Worm (Caenorhabditis elegans): ENCODE data around the gene srv-15.

srv-15 gene

ce11 chrIV:15900158-15900557, 6.2 kb upstream of the srv-15 start:
- no peak for TF ChIP-seq gmeb-1 (tag; optimal IDR thresholded peaks at IDR 0.05)
- TF ChIP-seq nhr-129 (tag; optimal IDR thresholded peaks at IDR 0.05): no peak
- no peak for TF ChIP-seq nhr-77 (tag; optimal IDR thresholded peaks at IDR 0.05)
- TF ChIP-seq ZK546.5 (tag; optimal IDR thresholded peaks at IDR 0.05): no peak
- no peak for TF ChIP-seq sma-3 (GFP tag; optimal IDR thresholded peaks at IDR 0.05)

- TF ChIP-seq gmeb-1 (tag; optimal IDR thresholded peaks at IDR 0.05): peak; percentile 34
- TF ChIP-seq unc-55 (GFP tag; optimal IDR thresholded peaks at IDR 0.05): no peak
Observed at ce11 chrIV:15901123-15901522, 5.3 kb upstream of the srv-15 start, which contains the start of gene Y105C5B.5. Y105C5B.5 (minus strand) TSS chrIV:15901225.

ce11 chrIV:15908251-15908650, 1.9 kb downstream of the srv-15 start:
- TF ChIP-seq unc-39 (tag; optimal IDR thresholded peaks at IDR 0.05) (no peak), unc-62 (GFP tag; optimal IDR thresholded peaks at IDR 0.05) (no peak)

ce11 chrIV:15915061-15915460, 8.7 kb downstream of the srv-15 start:
- no peak for TF ChIP-seq nhr-23 (tag; optimal IDR thresholded peaks at IDR 0.05)
- TF ChIP-seq lin-39 (tag; optimal IDR thresholded peaks at IDR 0.05): no peak
- no peak for TF ChIP-seq skn-1 (tag; optimal IDR thresholded peaks at IDR 0.05)
- TF ChIP-seq lsy-2 (tag; optimal IDR thresholded peaks at IDR 0.05): no peak
- TF ChIP-seq nhr-21 (tag; optimal IDR thresholded peaks at IDR 0.05): no peak
- TF ChIP-seq sma-3 (GFP tag; optimal IDR thresholded peaks at IDR 0.05): no peak
- no peak for TF ChIP-seq lin-11 (tag; optimal IDR thresholded peaks at IDR 0.05)
- TF ChIP-seq ceh-82 (tag; optimal IDR thresholded peaks at IDR 0.05): no peak
- TF ChIP-seq mab-5 (tag; optimal IDR thresholded peaks at IDR 0.05): no peak
- no peak for TF ChIP-seq blmp-1 (tag; optimal IDR thresholded peaks at IDR 0.05; ENCODE audit: insufficient read depth)
- no peak for TF ChIP-seq unc-55 (GFP tag; optimal IDR thresholded peaks at IDR 0.05)
- no peak for TF ChIP-seq ztf-11 (tag; optimal IDR thresholded peaks at IDR 0.05)
- TF ChIP-seq nhr-25 (tag; optimal IDR thresholded peaks at IDR 0.05): no peak
- no peak for TF ChIP-seq R02D3.7 (tag; optimal IDR thresholded peaks at IDR 0.05)
- no peak for TF ChIP-seq ztf-1 (GFP tag; conservative IDR thresholded peaks at IDR 0.05)
- no peak for TF ChIP-seq ztf-4 (tag; optimal IDR thresholded peaks at IDR 0.05)
- TF ChIP-seq nhr-77 (tag; optimal IDR thresholded peaks at IDR 0.05): no peak
- no peak for TF ChIP-seq fos-1 (tag; optimal IDR thresholded peaks at IDR 0.05)

ce11 chrIV:15923000-15923399, 16.6 kb downstream of the srv-15 start:
- TF ChIP-seq nhr-77 (tag; optimal IDR thresholded peaks at IDR 0.05) (no peak), R02D3.7 (tag; optimal IDR thresholded peaks at IDR 0.05) (no peak), nhr-12 (tag; optimal IDR thresholded peaks at IDR 0.05) (no peak), lsy-2 (tag; optimal IDR thresholded peaks at IDR 0.05) (no peak), alr-1 (tag; optimal IDR thresholded peaks at IDR 0.05) (no peak), mdl-1 (tag; optimal IDR thresholded peaks at IDR 0.05) (no peak), snpc-4 (tag; optimal IDR thresholded peaks at IDR 0.05) (no peak), mab-5 (tag; optimal IDR thresholded peaks at IDR 0.05) (no peak), skn-1 (tag; optimal IDR thresholded peaks at IDR 0.05) (no peak), nhr-25 (tag; optimal IDR thresholded peaks at IDR 0.05) (no peak), nhr-129 (tag; optimal IDR thresholded peaks at IDR 0.05) (no peak), lin-13 (GFP tag; optimal IDR thresholded peaks at IDR 0.05) (no peak)

- TF ChIP-seq elt-3 (tag; optimal IDR thresholded peaks at IDR 0.05) (no peak), ztf-1 (GFP tag; conservative IDR thresholded peaks at IDR 0.05) (no peak), C34F6.9 (tag; optimal IDR thresholded peaks at IDR 0.05) (no peak), mbf-1 (tag; optimal IDR thresholded peaks at IDR 0.05) (no peak), dmd-4 (tag; optimal IDR thresholded peaks at IDR 0.05) (no peak), sem-4 (tag; optimal IDR thresholded peaks at IDR 0.05) (no peak), R02D3.7 (tag; optimal IDR thresholded peaks at IDR 0.05) (no peak), lin-39 (tag; optimal IDR thresholded peaks at IDR 0.05) (no peak), sma-9 (GFP tag; optimal IDR thresholded peaks at IDR 0.05) (no peak), sma-9 (tag; optimal IDR thresholded peaks at IDR 0.05) (no peak), blmp-1 (tag; optimal IDR thresholded peaks at IDR 0.05; ENCODE audit: insufficient read depth) (no peak), mdl-1 (tag; optimal IDR thresholded peaks at IDR 0.05) (no peak), skn-1 (tag; optimal IDR thresholded peaks at IDR 0.05) (no peak), nhr-25 (tag; optimal IDR thresholded peaks at IDR 0.05) (no peak), nhr-77 (tag; optimal IDR thresholded peaks at IDR 0.05) (no peak), Y55F3AM.14 (GFP tag; optimal IDR thresholded peaks at IDR 0.05) (no peak), alr-1 (tag; optimal IDR thresholded peaks at IDR 0.05) (no peak), nhr-11 (tag; optimal IDR thresholded peaks at IDR 0.05) (no peak), nhr-237 (tag; optimal IDR thresholded peaks at IDR 0.05) (no peak), sma-3 (GFP tag; optimal IDR thresholded peaks at IDR 0.05) (no peak), crh-2 (tag; optimal IDR thresholded peaks at IDR 0.05) (no peak)
Observed at ce11 chrIV:15926746-15927145, 20.4 kb downstream of the srv-15 start, which contains the start of gene Y105C5B.8. Y105C5B.8 (minus strand) TSS chrIV:15926846.
